Worm (Caenorhabditis elegans): Measurements from ENCODE around the gene clhm-1.

- no peak for TF ChIP-seq alr-1 (tag; optimal IDR thresholded peaks at IDR 0.05)
- TF ChIP-seq egl-27 (tag; optimal IDR thresholded peaks at IDR 0.05) = peak; percentile 87
- peak; percentile 19 for TF ChIP-seq nhr-25 (tag; optimal IDR thresholded peaks at IDR 0.05)
- no peak for TF ChIP-seq aly-2 (tag; optimal IDR thresholded peaks at IDR 0.05)
- TF ChIP-seq skn-1 (tag; optimal IDR thresholded peaks at IDR 0.05) = no peak
- TF ChIP-seq unc-39 (tag; optimal IDR thresholded peaks at IDR 0.05) = no peak
- no peak for TF ChIP-seq lin-39 (tag; optimal IDR thresholded peaks at IDR 0.05)
These were observed 29.7 kb downstream of the clhm-1 start for ce11 chrII:6841102-6841501.

Data from whole organism, L2 larva.